Worm (Caenorhabditis elegans): Measurements from ENCODE around the gene tlk-1.

DNA sequence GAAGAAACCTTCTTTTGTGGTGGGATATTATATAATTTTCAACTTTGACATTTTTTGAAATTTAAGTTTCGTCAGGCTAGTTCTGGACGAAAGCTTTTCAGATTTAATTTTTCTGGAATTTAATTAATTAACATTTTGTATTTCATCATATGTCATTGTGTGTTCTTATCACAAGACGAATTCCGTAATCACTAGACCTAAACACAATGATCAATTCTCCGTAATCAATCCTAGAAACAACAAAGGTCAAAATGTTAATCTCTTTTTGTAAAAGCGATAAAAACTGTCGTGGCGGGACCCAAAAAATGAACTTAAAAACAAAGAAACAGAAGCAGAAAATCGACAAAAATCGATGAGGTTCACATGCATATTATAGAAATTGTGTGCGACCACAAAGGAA lies 15.1 kb downstream of the tlk-1 start:
- TF ChIP-seq sptf-1 (tag; optimal IDR thresholded peaks at IDR 0.05) (no peak), fkh-10 (GFP tag; optimal IDR thresholded peaks at IDR 0.05) (no peak), ces-1 (GFP tag; optimal IDR thresholded peaks at IDR 0.05) (no peak)

Measured in whole organism, L1 larva.